Fruit fly (Drosophila melanogaster) whole organism, adult: Measurements from ENCODE around the gene Traf6.

Experiments used
- CG11617 ChIP-seq: fragments of 200-800 bp; sonication (Bioruptor generic); optimal IDR thresholded peaks from 2 replicates; lab custom pipeline; 2017; ENCODE audit warnings: mild to moderate bottlenecking, missing biosample characterization, missing genetic modification reagents, missing genetic modification characterization
- CG12768 ChIP-seq: fragments of 200-800 bp; sonication (Bioruptor generic); optimal IDR thresholded peaks from 2 replicates; lab custom pipeline; 2017; ENCODE audit warnings: missing biosample characterization, missing genetic modification characterization, mild to moderate bottlenecking, moderate library complexity, missing genetic modification reagents
- CG14711 ChIP-seq: fragments of 200-800 bp; sonication (Bioruptor generic); optimal IDR thresholded peaks from 2 replicates; lab custom pipeline; 2018; ENCODE audit warnings: missing biosample characterization, mild to moderate bottlenecking, missing genetic modification characterization, moderate library complexity
- CG1620 ChIP-seq: fragments of 200-800 bp; sonication (Bioruptor generic); optimal IDR thresholded peaks from 2 replicates; lab custom pipeline; 2016; ENCODE audit warnings: missing biosample characterization, missing genetic modification characterization
- CG33017 ChIP-seq: fragments of 200-800 bp; sonication (Bioruptor generic); optimal IDR thresholded peaks from 2 replicates; lab custom pipeline; 2018; ENCODE audit warnings: missing biosample characterization, mild to moderate bottlenecking, missing genetic modification characterization, moderate library complexity
- CG5204 ChIP-seq: fragments of 200-800 bp; sonication (Bioruptor generic); optimal IDR thresholded peaks from 2 replicates; lab custom pipeline; 2016; ENCODE audit warnings: missing biosample characterization, missing genetic modification characterization
- CG7045 ChIP-seq: fragments of 200-800 bp; sonication (Bioruptor generic); optimal IDR thresholded peaks from 2 replicates; lab custom pipeline; 2017; ENCODE audit warnings: missing biosample characterization, mild to moderate bottlenecking, missing genetic modification characterization
- CG7101 ChIP-seq: fragments of 200-800 bp; sonication (Bioruptor generic); optimal IDR thresholded peaks from 2 replicates; lab custom pipeline; 2018; ENCODE audit warnings: missing biosample characterization, mild to moderate bottlenecking, missing genetic modification characterization, moderate library complexity
- Clk ChIP-seq: fragments of 200-800 bp; sonication (Bioruptor generic); optimal IDR thresholded peaks from 2 replicates; lab custom pipeline; 2017; ENCODE audit warnings: missing biosample characterization, missing genetic modification characterization
- Crg-1 ChIP-seq: fragments of 200-800 bp; sonication (Bioruptor generic); optimal IDR thresholded peaks from 2 replicates; lab custom pipeline; 2016; ENCODE audit warnings: missing biosample characterization, missing genetic modification characterization
- Hr96 ChIP-seq: fragments of 200-800 bp; sonication (Bioruptor generic); optimal IDR thresholded peaks from 2 replicates; lab custom pipeline; 2016; ENCODE audit warnings: missing biosample characterization, missing genetic modification characterization
- Mnt ChIP-seq: fragments of 200-800 bp; sonication (Bioruptor generic); optimal IDR thresholded peaks from 2 replicates; lab custom pipeline; 2016; ENCODE audit warnings: missing biosample characterization, mild to moderate bottlenecking, missing genetic modification characterization
- bab1 ChIP-seq: fragments of 200-800 bp; sonication (Bioruptor generic); optimal IDR thresholded peaks from 3 replicates; lab custom pipeline; 2019; ENCODE audit warnings: missing biosample characterization, mild to moderate bottlenecking, missing genetic modification characterization, moderate library complexity
- cic ChIP-seq: fragments of 200-800 bp; sonication (Bioruptor generic); optimal IDR thresholded peaks from 2 replicates; lab custom pipeline; 2017; ENCODE audit warnings: missing biosample characterization, mild to moderate bottlenecking, missing genetic modification characterization, moderate library complexity
- cnc ChIP-seq, 2 experiments: fragments of >200 bp; optimal IDR thresholded peaks; 2 replicates each; lab custom pipeline; 2017
- kay ChIP-seq: fragments of 200-800 bp; sonication (Bioruptor generic); peaks from one replicate; lab custom pipeline; 2016; ENCODE audit warnings: missing biosample characterization, missing genetic modification characterization, borderline replicate concordance
- ovo ChIP-seq: fragments of 200-800 bp; sonication (Bioruptor generic); optimal IDR thresholded peaks from 2 replicates; lab custom pipeline; 2016; ENCODE audit warnings: missing biosample characterization, missing genetic modification characterization
- pad ChIP-seq: fragments of 200-800 bp; sonication (Bioruptor generic); optimal IDR thresholded peaks from 3 replicates; lab custom pipeline; 2017; ENCODE audit warnings: missing biosample characterization, missing genetic modification characterization, mild to moderate bottlenecking, moderate library complexity, missing genetic modification reagents
- tj ChIP-seq: fragments of 200-800 bp; sonication (Bioruptor generic); optimal IDR thresholded peaks from 3 replicates; lab custom pipeline; 2017; ENCODE audit warnings: missing biosample characterization, mild to moderate bottlenecking, missing genetic modification characterization, moderate library complexity
- toe ChIP-seq: fragments of 200-800 bp; sonication (Bioruptor generic); optimal IDR thresholded peaks from 2 replicates; lab custom pipeline; 2016; ENCODE audit warnings: missing biosample characterization, missing genetic modification characterization

The Traf6 gene

DNA sequence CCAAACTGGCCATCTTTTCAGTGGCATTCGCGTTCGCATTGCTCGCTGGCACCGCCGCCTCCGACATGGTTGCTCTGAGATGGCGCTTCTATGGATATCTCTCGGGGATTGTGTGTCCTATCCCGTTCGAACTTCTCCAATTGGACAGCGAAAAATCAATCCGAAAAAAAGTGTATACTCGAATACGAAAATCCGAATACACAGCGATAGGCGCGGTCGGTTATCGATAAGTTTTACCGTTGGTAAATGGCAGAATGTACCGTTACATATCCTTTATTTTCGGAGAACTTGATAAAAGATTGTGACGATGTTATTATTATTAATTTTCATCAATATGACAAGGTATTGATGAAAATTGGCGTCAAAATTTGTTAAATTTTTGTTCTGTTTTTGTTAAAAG lies 5.1 kb downstream of the Traf6 start, which contains the start of gene Gbeta5:
Gene Gbeta5 (minus strand): TSS at position 199 of the 400 bp plus-strand sequence.
- TF ChIP-seq Mnt (GFP tag; lab: Kevin White, UChicago) (no peak), bab1 (GFP tag; lab: Kevin White, UChicago) (no peak), CG5204 (GFP tag; lab: Kevin White, UChicago) (no peak), ovo (GFP tag; lab: Kevin White, UChicago) (peak; percentile 64)

DNA sequence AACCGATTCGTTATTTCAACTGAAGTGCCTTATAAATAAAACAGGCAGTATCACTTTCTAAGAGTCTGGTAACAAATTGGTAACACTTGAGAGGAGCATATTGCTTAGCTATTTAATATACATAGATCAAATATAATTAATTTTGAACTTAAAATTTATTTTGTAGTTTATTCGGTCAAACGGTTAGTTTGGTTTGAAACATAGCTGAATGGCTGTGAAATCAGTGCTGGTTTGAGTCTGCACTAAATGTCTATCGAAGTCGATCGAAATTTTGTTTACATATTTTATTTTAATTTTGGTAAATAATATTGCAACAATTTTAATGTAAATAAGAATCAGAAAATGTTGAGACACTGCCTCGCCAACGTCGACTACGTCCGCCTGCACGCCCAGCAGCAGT lies 8.6 kb downstream of the Traf6 start, which contains the start of gene CG10959:
Gene CG10959 (plus strand): TSS at position 228 of the 400 bp plus-strand sequence.
- TF ChIP-seq CG7045 (no peak), Mnt (GFP tag; lab: Kevin White, UChicago) (no peak), cnc (optimal IDR thresholded peaks at IDR 0.05; lab: Kevin White, UChicago) (no peak), CG12768 (GFP tag; lab: Kevin White, UChicago) (no peak), kay (GFP tag; lab: Kevin White, UChicago) (no peak), CG5204 (GFP tag; lab: Kevin White, UChicago) (no peak), CG1620 (GFP tag; lab: Kevin White, UChicago) (no peak), Hr96 (no peak), bab1 (GFP tag; lab: Kevin White, UChicago) (no peak), CG7101 (tag; lab: Kevin White, UChicago) (no peak), tj (GFP tag; lab: Kevin White, UChicago) (no peak), CG11617 (GFP tag; lab: Kevin White, UChicago) (no peak), Crg-1 (GFP tag; lab: Kevin White, UChicago) (no peak), pad (no peak), toe (no peak), CG33017 (tag; lab: Kevin White, UChicago) (no peak), Clk (GFP tag; lab: Kevin White, UChicago) (no peak), cic (GFP tag; lab: Kevin White, UChicago) (no peak), CG14711 (tag; lab: Kevin White, UChicago) (no peak), ovo (GFP tag; lab: Kevin White, UChicago) (no peak)

DNA sequence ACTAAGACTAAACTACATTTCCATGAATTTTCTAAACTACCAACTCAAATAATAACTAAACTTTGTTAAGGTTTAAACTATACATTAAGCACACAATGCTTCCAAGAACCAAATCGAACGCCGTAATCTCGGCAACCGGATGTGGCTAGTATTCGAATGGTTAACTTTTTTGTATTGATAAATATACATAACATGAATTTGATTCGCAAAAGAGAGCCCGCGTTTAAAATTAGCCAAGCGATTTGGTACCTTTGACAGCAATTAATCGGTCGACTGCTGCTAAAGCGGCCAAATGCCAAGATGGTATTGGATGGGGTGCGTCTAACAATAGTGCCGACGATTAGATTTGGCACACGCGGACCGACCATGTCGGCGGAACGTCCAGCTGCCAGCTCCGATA lies 9.5 kb downstream of the Traf6 start, which contains the start of gene CG15336:
Gene CG15336 (plus strand): TSS at position 301 of the 400 bp plus-strand sequence.
- TF ChIP-seq Hr96 (no peak), CG33017 (tag; lab: Kevin White, UChicago) (no peak), Mnt (GFP tag; lab: Kevin White, UChicago) (no peak), kay (GFP tag; lab: Kevin White, UChicago) (no peak), Crg-1 (GFP tag; lab: Kevin White, UChicago) (no peak), ovo (GFP tag; lab: Kevin White, UChicago) (no peak), cnc (optimal IDR thresholded peaks at IDR 0.05; lab: Kevin White, UChicago) (no peak), CG7045 (no peak), bab1 (GFP tag; lab: Kevin White, UChicago) (no peak), CG5204 (GFP tag; lab: Kevin White, UChicago) (no peak)

DNA sequence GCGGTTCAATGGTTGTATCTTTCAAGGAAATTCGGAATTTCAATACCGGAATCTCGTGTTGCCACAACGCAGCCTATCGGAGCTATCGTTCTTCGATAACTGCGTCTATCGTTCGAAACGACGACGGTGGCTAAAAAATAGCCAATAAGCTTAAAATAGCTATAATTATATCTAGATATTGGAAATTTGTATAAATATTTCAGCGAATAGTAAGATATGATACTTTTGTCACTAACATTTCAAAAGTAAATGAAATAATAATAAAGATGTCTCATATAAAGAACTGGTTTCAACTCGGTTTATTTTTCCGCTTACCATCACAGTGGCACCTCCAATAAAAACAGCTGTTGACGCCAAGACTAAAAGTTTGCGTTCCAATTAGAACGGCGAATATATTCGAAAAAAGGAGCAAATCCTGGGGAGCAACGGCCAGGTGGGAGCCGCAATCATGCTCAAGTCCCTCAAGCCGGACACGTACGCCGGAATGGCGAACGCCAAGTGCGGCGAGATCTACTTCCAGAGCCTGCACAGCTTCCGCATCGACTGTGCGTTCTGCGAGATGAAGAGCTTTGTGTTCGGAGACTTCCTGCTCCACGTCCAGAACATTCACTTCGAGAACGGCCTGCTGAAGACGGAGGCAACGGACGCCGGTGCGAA lies 11.6 kb downstream of the Traf6 start, which contains the start of the genes alpha-PheRS and CG2129:
Gene alpha-PheRS (minus strand): TSS at position 102 of the 657 bp plus-strand sequence.
Gene CG2129 (plus strand): TSS at position 339 of the 657 bp plus-strand sequence.
- TF ChIP-seq toe (no peak), Mnt (GFP tag; lab: Kevin White, UChicago) (peak; percentile 73), Clk (GFP tag; lab: Kevin White, UChicago) (no peak), bab1 (GFP tag; lab: Kevin White, UChicago) (peak; percentile 77), CG11617 (GFP tag; lab: Kevin White, UChicago) (peak; percentile 57), CG1620 (GFP tag; lab: Kevin White, UChicago) (peak; percentile 44), CG7045 (no peak), pad (peak; percentile 13), CG14711 (tag; lab: Kevin White, UChicago) (peak; percentile 66), CG7101 (tag; lab: Kevin White, UChicago) (peak; percentile 61), cic (GFP tag; lab: Kevin White, UChicago) (no peak), CG33017 (tag; lab: Kevin White, UChicago) (no peak), Crg-1 (GFP tag; lab: Kevin White, UChicago) (peak; percentile 22), tj (GFP tag; lab: Kevin White, UChicago) (peak; percentile 43), Hr96 (no peak)

DNA sequence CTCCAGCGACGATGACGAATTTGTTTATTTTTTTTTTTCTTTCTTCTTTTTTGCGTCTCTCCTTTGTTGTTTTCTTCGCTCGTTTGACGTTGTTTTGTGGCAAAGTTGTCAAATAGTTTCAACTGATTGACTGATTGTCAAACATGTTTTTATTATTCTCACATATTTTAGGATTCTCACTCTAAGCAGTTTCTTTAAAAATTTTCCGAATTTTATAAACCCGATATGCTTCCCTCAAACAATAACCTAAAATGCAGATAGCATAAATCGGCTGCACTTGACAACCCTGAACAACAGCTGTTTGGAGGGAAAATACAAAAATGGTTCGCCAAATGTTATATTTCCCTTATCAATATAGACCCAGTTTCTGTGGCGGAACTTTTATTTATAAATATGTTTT lies 13.6 kb downstream of the Traf6 start, which contains the start of gene CG17982:
Gene CG17982 (minus strand): TSS at position 299 of the 400 bp plus-strand sequence.
- TF ChIP-seq Hr96 (no peak), toe (peak; percentile 87), CG11617 (GFP tag; lab: Kevin White, UChicago) (peak; percentile 94), pad (peak; percentile 80), Mnt (GFP tag; lab: Kevin White, UChicago) (peak; percentile 90), Crg-1 (GFP tag; lab: Kevin White, UChicago) (peak; percentile 85), tj (GFP tag; lab: Kevin White, UChicago) (peak; percentile 81), cnc (optimal IDR thresholded peaks at IDR 0.05; lab: Kevin White, UChicago) (no peak), CG1620 (GFP tag; lab: Kevin White, UChicago) (peak; percentile 93), Clk (GFP tag; lab: Kevin White, UChicago) (peak; percentile 30), CG7101 (tag; lab: Kevin White, UChicago) (peak; percentile 95), ovo (GFP tag; lab: Kevin White, UChicago) (peak; percentile 67), CG14711 (tag; lab: Kevin White, UChicago) (peak; percentile 100), CG12768 (GFP tag; lab: Kevin White, UChicago) (peak; percentile 83), cic (GFP tag; lab: Kevin White, UChicago) (peak; percentile 42), bab1 (GFP tag; lab: Kevin White, UChicago) (peak; percentile 99), CG33017 (tag; lab: Kevin White, UChicago) (peak; percentile 83), kay (GFP tag; lab: Kevin White, UChicago) (no peak), CG5204 (GFP tag; lab: Kevin White, UChicago) (peak; percentile 82), CG7045 (peak; percentile 78)
